Fruit fly (Drosophila melanogaster): Measurements from ENCODE around the gene Taf4.

Taf4 gene

DNA sequence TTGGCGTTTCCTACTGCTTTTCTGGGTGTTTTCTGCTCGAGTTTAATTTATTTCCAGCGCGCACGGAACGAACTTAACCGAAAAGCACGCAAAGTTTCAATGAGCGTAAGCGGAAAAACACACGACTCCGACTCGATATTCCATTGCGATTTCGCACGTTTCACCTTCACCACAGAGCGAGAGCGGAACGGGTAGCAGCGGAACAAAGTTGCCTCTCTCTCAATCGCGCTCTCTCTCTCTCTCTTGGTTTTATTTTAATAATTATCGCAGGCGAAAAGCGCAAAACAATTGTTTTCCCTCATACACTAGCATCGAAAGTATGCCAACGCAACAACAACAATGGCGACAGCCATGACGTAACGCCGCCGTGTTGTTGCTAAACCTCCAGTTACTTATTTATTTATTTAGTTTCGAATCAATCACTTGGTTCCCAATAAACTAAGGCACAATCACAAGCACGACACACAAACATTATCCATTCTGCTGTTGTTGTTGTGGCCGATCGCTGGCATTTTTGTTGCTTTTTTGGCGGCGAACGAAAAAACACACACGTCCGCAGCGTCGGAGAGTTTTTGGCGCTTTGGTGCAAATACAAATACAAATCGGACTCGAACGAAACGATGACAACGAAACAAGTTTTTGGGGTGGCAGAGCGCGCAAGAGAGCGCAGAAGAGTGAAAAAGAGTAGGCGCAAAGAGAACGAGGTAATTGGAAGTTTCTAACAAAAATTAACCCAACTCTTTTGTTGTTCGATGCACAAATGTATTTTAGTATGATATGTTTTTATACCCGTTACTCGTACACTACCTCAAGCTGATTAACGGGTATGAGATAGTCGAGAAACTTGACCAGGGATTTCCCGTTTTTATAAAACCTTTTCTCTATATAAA, 51.4 kb downstream of the Taf4 start, which contains the start of gene CG5151:
CG5151 (minus strand) TSS at position 552 of the 890 bp plus-strand sequence.
- TF ChIP-seq bab1 (GFP tag; optimal IDR thresholded peaks at IDR 0.05) (peak; percentile 24), toe (GFP tag; optimal IDR thresholded peaks at IDR 0.05) (no peak), Clk (GFP tag; optimal IDR thresholded peaks at IDR 0.05) (no peak), CG5204 (GFP tag; optimal IDR thresholded peaks at IDR 0.05) (no peak), Crg-1 (GFP tag; optimal IDR thresholded peaks at IDR 0.05) (peak; percentile 2), CG7101 (tag; optimal IDR thresholded peaks at IDR 0.05) (peak; percentile 32), cic (GFP tag; optimal IDR thresholded peaks at IDR 0.05) (peak; percentile 68), kay (GFP tag; ENCODE audit: borderline replicate concordance) (peak; percentile 32), tj (GFP tag; optimal IDR thresholded peaks at IDR 0.05) (peak; percentile 53), CG11617 (GFP tag; optimal IDR thresholded peaks at IDR 0.05) (peak; percentile 21), CG7045 (GFP tag; optimal IDR thresholded peaks at IDR 0.05) (peak; percentile 16), Hr96 (GFP tag; optimal IDR thresholded peaks at IDR 0.05) (no peak), Mnt (GFP tag; optimal IDR thresholded peaks at IDR 0.05) (peak; percentile 48), ovo (GFP tag; optimal IDR thresholded peaks at IDR 0.05) (no peak), cnc (optimal IDR thresholded peaks at IDR 0.05) (no peak), CG14711 (tag; optimal IDR thresholded peaks at IDR 0.05) (peak; percentile 5), pad (GFP tag; optimal IDR thresholded peaks at IDR 0.05) (no peak), CG33017 (tag; optimal IDR thresholded peaks at IDR 0.05) (peak; percentile 73), CG12768 (GFP tag; optimal IDR thresholded peaks at IDR 0.05) (peak; percentile 21), CG1620 (GFP tag; optimal IDR thresholded peaks at IDR 0.05) (no peak)

dm6 chr3L:16165356-16166168, 52.5 kb downstream of the Taf4 start:
- no peak for TF ChIP-seq ovo (GFP tag; optimal IDR thresholded peaks at IDR 0.05)
- TF ChIP-seq CG7045 (GFP tag; optimal IDR thresholded peaks at IDR 0.05), result no peak
- TF ChIP-seq Hr96 (GFP tag; optimal IDR thresholded peaks at IDR 0.05), result no peak
- TF ChIP-seq pad (GFP tag; optimal IDR thresholded peaks at IDR 0.05), result no peak
- peak; percentile 8 for TF ChIP-seq bab1 (GFP tag; optimal IDR thresholded peaks at IDR 0.05)
- TF ChIP-seq kay (GFP tag; ENCODE audit: borderline replicate concordance), result peak; percentile 84
- TF ChIP-seq CG33017 (tag; optimal IDR thresholded peaks at IDR 0.05), result no peak
- no peak for TF ChIP-seq cnc (optimal IDR thresholded peaks at IDR 0.05)
- no peak for TF ChIP-seq toe (GFP tag; optimal IDR thresholded peaks at IDR 0.05)
- peak; percentile 17 for TF ChIP-seq tj (GFP tag; optimal IDR thresholded peaks at IDR 0.05)
- TF ChIP-seq cic (GFP tag; optimal IDR thresholded peaks at IDR 0.05), result no peak
- TF ChIP-seq CG14711 (tag; optimal IDR thresholded peaks at IDR 0.05), result peak; percentile 0
- no peak for TF ChIP-seq CG1620 (GFP tag; optimal IDR thresholded peaks at IDR 0.05)
- peak; percentile 27 for TF ChIP-seq CG12768 (GFP tag; optimal IDR thresholded peaks at IDR 0.05)

DNA sequence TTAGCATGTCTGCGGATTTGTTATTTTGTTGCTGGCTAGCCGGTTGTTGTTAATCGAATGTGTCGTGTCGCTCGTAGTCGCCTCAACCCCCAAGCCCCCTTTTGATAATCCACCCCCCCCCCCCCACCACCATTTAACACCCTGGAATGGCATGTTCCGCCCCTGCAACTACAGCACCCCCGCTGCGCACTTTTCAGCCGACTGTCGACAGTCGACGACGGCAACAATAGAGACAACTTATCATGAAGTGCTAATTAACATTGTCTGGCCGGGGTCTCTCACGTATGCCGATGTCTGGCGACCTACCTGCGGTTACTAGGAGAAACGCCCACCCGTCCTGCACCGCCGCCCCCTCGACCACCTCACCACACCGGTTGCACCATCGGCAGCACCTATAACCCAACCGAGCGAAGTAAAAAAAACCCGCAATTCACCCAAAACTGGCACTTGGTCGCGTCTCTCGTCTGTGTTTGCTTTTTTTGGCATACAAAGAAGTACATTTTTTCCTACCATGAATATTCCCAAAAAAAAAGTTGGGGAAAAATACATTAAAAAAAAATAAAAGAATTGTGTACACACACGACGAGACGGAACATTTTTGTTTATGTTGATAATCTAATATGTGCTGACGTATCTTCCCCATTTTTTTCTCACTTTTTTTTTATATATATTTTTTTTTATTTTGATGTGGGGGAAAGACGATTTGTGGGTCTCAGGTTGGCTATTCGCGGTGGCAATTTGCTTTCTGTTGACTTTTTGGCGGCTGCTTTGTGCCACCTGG, 53.4 kb downstream of the Taf4 start:
- TF ChIP-seq Crg-1 (GFP tag; optimal IDR thresholded peaks at IDR 0.05) (no peak), CG7101 (tag; optimal IDR thresholded peaks at IDR 0.05) (no peak), tj (GFP tag; optimal IDR thresholded peaks at IDR 0.05) (peak; percentile 65), Hr96 (GFP tag; optimal IDR thresholded peaks at IDR 0.05) (peak; percentile 17)

DNA sequence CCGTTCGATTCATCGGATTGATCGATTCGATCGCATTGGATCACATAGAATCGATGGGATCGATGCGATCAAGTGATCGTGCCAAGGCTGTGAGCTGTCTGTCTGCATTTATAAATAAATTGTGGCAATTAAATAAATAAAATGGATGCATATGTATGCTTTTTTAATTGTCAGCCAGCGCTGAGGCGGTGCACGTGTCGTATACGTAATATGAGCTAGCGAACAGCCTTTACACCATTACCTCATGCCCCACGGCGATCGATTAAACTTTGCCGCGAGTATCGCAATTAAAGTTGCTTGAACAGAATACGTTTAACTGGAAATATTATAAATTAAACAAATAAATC, 54.0 kb downstream of the Taf4 start:
- no peak for TF ChIP-seq Hr96 (GFP tag; optimal IDR thresholded peaks at IDR 0.05)
- TF ChIP-seq CG5204 (GFP tag; optimal IDR thresholded peaks at IDR 0.05), result peak; percentile 11
- TF ChIP-seq toe (GFP tag; optimal IDR thresholded peaks at IDR 0.05), result no peak
- TF ChIP-seq ovo (GFP tag; optimal IDR thresholded peaks at IDR 0.05), result no peak
- no peak for TF ChIP-seq CG12768 (GFP tag; optimal IDR thresholded peaks at IDR 0.05)
- TF ChIP-seq CG7045 (GFP tag; optimal IDR thresholded peaks at IDR 0.05), result no peak
- TF ChIP-seq kay (GFP tag; ENCODE audit: borderline replicate concordance), result peak; percentile 52

DNA sequence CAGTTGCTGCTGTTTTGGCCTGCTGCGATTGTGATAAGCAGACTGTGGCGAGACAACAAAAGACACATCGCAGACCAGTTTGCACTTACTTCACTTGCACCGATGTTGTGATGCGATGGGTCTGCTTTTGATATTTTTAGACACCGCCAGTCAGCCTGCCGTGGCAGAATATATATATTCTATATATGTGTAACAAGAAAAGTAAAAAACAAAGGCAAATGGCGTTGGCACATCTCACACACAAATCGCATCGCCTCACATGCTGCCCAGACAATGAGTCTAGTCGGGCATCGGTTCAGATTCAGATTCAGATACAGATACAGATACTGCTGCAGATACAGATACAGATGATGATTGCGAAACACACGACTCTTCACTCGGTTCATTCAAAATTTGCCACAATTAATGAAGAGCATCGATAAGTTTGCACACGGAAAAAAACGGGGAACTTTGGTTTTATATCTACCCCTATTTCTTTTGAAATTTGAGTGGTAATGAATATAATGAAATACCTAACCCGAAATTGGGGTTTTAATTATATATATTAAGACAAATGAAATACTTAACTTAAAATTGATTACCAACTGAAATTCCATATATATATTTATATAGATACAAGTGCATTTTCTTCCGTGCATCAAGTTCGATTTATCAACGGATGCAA, 54.8 kb downstream of the Taf4 start:
- TF ChIP-seq CG11617 (GFP tag; optimal IDR thresholded peaks at IDR 0.05), result no peak
- TF ChIP-seq toe (GFP tag; optimal IDR thresholded peaks at IDR 0.05), result no peak
- TF ChIP-seq CG5204 (GFP tag; optimal IDR thresholded peaks at IDR 0.05), result no peak
- no peak for TF ChIP-seq CG1620 (GFP tag; optimal IDR thresholded peaks at IDR 0.05)
- TF ChIP-seq Hr96 (GFP tag; optimal IDR thresholded peaks at IDR 0.05), result no peak
- TF ChIP-seq ovo (GFP tag; optimal IDR thresholded peaks at IDR 0.05), result no peak
- TF ChIP-seq CG14711 (tag; optimal IDR thresholded peaks at IDR 0.05), result no peak
- no peak for TF ChIP-seq kay (GFP tag; ENCODE audit: borderline replicate concordance)
- TF ChIP-seq pad (GFP tag; optimal IDR thresholded peaks at IDR 0.05), result no peak
- no peak for TF ChIP-seq Clk (GFP tag; optimal IDR thresholded peaks at IDR 0.05)
- no peak for TF ChIP-seq cic (GFP tag; optimal IDR thresholded peaks at IDR 0.05)
- no peak for TF ChIP-seq CG7045 (GFP tag; optimal IDR thresholded peaks at IDR 0.05)
- TF ChIP-seq cnc (optimal IDR thresholded peaks at IDR 0.05), result no peak
- TF ChIP-seq Crg-1 (GFP tag; optimal IDR thresholded peaks at IDR 0.05), result no peak
- TF ChIP-seq Mnt (GFP tag; optimal IDR thresholded peaks at IDR 0.05), result no peak
- TF ChIP-seq bab1 (GFP tag; optimal IDR thresholded peaks at IDR 0.05), result no peak
- no peak for TF ChIP-seq CG7101 (tag; optimal IDR thresholded peaks at IDR 0.05)
- TF ChIP-seq tj (GFP tag; optimal IDR thresholded peaks at IDR 0.05), result no peak
